Worm (Caenorhabditis elegans): ENCODE results near the gene coq-2.

coq-2 gene

DNA sequence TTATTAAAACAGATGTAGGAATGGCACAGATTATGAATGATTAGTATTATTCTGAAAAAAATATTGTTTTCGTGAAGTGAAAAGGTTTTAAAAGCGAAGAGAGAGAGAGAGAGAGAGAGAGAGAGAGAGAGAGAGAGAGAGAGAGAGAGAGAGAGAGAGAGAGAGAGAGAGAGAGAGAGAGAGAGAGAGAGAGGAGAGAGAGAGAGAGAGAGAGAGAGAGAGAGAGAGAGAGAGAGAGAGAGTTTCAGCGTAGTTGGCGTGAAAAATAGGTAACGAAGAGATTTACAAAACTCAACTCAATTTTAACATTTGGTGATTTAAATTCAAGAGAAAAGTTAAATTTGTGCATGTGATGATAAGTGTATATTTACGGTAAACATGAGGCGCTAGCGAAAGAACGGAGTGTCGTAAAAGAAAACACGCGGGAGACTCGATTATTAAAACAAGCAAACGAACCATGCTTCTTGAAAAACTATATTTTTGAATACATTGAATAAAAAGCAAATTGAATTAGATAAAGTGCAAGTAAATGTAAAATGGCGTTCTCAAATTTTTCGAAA is 32.4 kb downstream of the coq-2 start, which contains the start of gene panl-2 (continued):
- no peak for TF ChIP-seq fkh-10 (GFP tag; optimal IDR thresholded peaks at IDR 0.05)

DNA sequence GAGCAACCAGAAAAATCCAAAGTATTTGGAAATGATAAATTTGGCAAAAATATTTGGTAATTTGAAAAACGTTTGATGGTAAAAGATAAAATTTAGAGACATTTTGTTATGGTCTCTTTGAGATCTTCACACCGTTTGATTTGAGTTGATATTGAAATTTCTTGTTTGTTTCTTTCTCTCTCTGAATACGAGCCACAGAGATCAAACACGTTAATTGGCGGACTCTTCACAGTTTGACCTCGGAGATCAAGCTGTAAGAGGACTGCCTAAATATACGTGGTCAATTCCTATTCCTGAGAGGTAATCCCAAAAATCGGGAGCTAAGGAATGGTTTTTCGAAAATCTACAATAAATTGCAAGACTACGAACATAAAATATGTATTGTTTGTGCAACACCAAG is 32.9 kb downstream of the coq-2 start:
- TF ChIP-seq tlp-1 (tag; optimal IDR thresholded peaks at IDR 0.05) (no peak), nhr-76 (tag; optimal IDR thresholded peaks at IDR 0.05) (no peak), nhr-84 (tag; optimal IDR thresholded peaks at IDR 0.05) (no peak), dsc-1 (tag; optimal IDR thresholded peaks at IDR 0.05) (no peak), ceh-82 (tag; optimal IDR thresholded peaks at IDR 0.05) (no peak), irx-1 (tag; optimal IDR thresholded peaks at IDR 0.05) (no peak), zip-4 (GFP tag; optimal IDR thresholded peaks at IDR 0.05) (no peak), hlh-17 (GFP tag; optimal IDR thresholded peaks at IDR 0.05; ENCODE audit: borderline replicate concordance) (no peak), lir-3 (tag; optimal IDR thresholded peaks at IDR 0.05; ENCODE audit: poor library complexity) (no peak), aly-2 (tag; optimal IDR thresholded peaks at IDR 0.05) (no peak), ces-1 (GFP tag; optimal IDR thresholded peaks at IDR 0.05) (no peak), vab-15 (tag; optimal IDR thresholded peaks at IDR 0.05) (no peak), grh-1 (GFP tag; IDR thresholded peaks at IDR 0.05) (no peak), nhr-11 (tag; optimal IDR thresholded peaks at IDR 0.05) (no peak), lin-15B (tag; optimal IDR thresholded peaks at IDR 0.05) (no peak), nhr-71 (tag; optimal IDR thresholded peaks at IDR 0.05) (no peak), sptf-1 (tag; optimal IDR thresholded peaks at IDR 0.05) (no peak), ceh-8 (GFP tag; optimal IDR thresholded peaks at IDR 0.05) (no peak)

DNA sequence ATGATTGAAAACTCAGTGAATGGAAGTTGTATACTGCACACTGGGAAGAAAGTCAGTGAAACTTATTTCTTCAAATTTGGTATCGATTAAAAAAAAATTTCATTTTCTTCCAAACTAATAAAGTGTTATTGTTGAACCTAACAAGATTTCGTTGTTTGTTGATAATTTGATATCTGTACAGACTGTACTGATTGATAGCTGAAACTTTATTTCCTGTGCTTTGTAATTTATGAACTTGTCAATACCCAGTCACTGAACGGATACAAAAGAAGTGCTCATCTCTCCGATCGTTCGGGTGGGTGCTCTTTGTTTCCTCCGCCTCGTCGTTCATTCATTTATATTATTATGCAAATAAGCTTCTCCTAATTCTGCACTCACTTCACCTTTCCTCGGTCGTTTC is 33.3 kb downstream of the coq-2 start, which contains the start of gene F31E3.12:
TSS of gene F31E3.12 (plus strand) at position 301 of the 400 bp plus-strand sequence.
- no peak for TF ChIP-seq mep-1 (tag; optimal IDR thresholded peaks at IDR 0.05)
- TF ChIP-seq fos-1 (tag; optimal IDR thresholded peaks at IDR 0.05) = no peak
- TF ChIP-seq zag-1 (tag; optimal IDR thresholded peaks at IDR 0.05) = no peak
- no peak for TF ChIP-seq ztf-11 (tag; optimal IDR thresholded peaks at IDR 0.05)
- TF ChIP-seq pag-3 (tag; optimal IDR thresholded peaks at IDR 0.05; ENCODE audit: borderline replicate concordance, insufficient read depth) = no peak

DNA sequence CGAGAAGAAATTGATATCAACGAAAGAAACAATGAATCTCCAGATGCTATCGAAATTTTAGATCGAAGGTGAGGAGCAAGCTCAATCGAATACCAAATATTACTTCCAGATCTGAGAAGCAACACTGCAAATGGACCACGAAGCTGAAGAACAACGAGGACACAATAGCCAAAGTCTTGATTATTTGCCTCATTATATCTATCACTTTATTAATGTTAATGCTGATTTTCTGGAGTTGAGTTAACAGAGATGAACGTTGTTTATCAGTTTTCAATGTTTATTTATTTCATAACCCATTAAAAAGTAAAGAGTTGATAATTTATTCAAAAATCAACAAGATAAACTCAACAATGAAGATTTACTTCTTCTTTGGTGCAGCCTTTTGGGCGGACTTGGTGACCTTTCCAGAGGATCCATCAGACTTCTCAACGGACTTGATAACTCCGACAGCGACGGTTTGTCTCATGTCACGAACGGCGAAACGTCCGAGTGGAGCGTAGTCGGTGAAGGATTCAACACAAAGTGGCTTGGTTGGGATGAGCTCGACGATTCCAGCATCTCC is 34.1 kb downstream of the coq-2 start:
- TF ChIP-seq lsy-2 (tag; optimal IDR thresholded peaks at IDR 0.05) = peak in 1 of 2 experiments; percentile 53
- TF ChIP-seq aha-1 (tag; optimal IDR thresholded peaks at IDR 0.05) = no peak
- no peak for TF ChIP-seq zip-4 (GFP tag; optimal IDR thresholded peaks at IDR 0.05)
- no peak for TF ChIP-seq isw-1 (GFP tag; IDR thresholded peaks at IDR 0.05)
- no peak for TF ChIP-seq fos-1 (tag; optimal IDR thresholded peaks at IDR 0.05)
- peak; percentile 19 for TF ChIP-seq nhr-90 (tag; optimal IDR thresholded peaks at IDR 0.05; ENCODE audit: poor library complexity)
- TF ChIP-seq mab-9 (GFP tag; IDR thresholded peaks at IDR 0.05) = no peak
- no peak for TF ChIP-seq ztf-4 (tag; optimal IDR thresholded peaks at IDR 0.05)
- TF ChIP-seq lin-13 (GFP tag; optimal IDR thresholded peaks at IDR 0.05) = no peak
- no peak for TF ChIP-seq pqm-1 (tag; optimal IDR thresholded peaks at IDR 0.05)
- TF ChIP-seq ama-1 (optimal IDR thresholded peaks at IDR 0.05) = peak; percentile 33
- TF ChIP-seq zag-1 (tag; optimal IDR thresholded peaks at IDR 0.05) = no peak
- peak; percentile 29 for TF ChIP-seq nhr-47 (tag; optimal IDR thresholded peaks at IDR 0.05)
- TF ChIP-seq mef-2 (tag; optimal IDR thresholded peaks at IDR 0.05) = no peak
- no peak for TF ChIP-seq hpl-2 (GFP tag; optimal IDR thresholded peaks at IDR 0.05)
- no peak for TF ChIP-seq unc-98 (GFP tag; IDR thresholded peaks at IDR 0.05)
- TF ChIP-seq F16B12.6 (tag; optimal IDR thresholded peaks at IDR 0.05) = no peak
- TF ChIP-seq blmp-1 (tag; optimal IDR thresholded peaks at IDR 0.05) = no peak
- no peak for TF ChIP-seq ceh-8 (GFP tag; optimal IDR thresholded peaks at IDR 0.05)
- no peak for TF ChIP-seq sup-37 (GFP tag; optimal IDR thresholded peaks at IDR 0.05)
- TF ChIP-seq swsn-7 (tag; optimal IDR thresholded peaks at IDR 0.05) = no peak
- no peak for TF ChIP-seq nhr-19 (GFP tag; conservative IDR thresholded peaks at IDR 0.05)
- TF ChIP-seq alr-1 (tag; optimal IDR thresholded peaks at IDR 0.05; ENCODE audit: borderline replicate concordance) = no peak
- no peak for TF ChIP-seq nhr-76 (tag; optimal IDR thresholded peaks at IDR 0.05)
- TF ChIP-seq aly-2 (tag; optimal IDR thresholded peaks at IDR 0.05) = peak; percentile 91
- no peak for TF ChIP-seq nhr-77 (tag; optimal IDR thresholded peaks at IDR 0.05)
- TF ChIP-seq nhr-71 (tag; optimal IDR thresholded peaks at IDR 0.05) = peak; percentile 9
- TF ChIP-seq efl-1 (optimal IDR thresholded peaks at IDR 0.05) = peak; percentile 18
- peak in 1 of 2 experiments; percentile 81 for TF ChIP-seq efl-1 (GFP tag; optimal IDR thresholded peaks at IDR 0.05 in 1 of 2)
- TF ChIP-seq lir-3 (tag; optimal IDR thresholded peaks at IDR 0.05; ENCODE audit: poor library complexity) = no peak
- no peak for TF ChIP-seq ztf-11 (tag; optimal IDR thresholded peaks at IDR 0.05)
- TF ChIP-seq nhr-28 (tag; optimal IDR thresholded peaks at IDR 0.05) = no peak

All from whole organism, L1 larva.